Worm (Caenorhabditis elegans) whole organism, midembryonic: Measurements from ENCODE around the gene C40H1.9.

Source experiments
- T22C8.4 ChIP-seq: fragments of 200-800 bp; sonication (Bioruptor generic); IDR thresholded peaks from 2 replicates; pipeline ENCODE4 v1.3.6; 2022; ENCODE audit warnings: missing genetic modification characterization, missing compliant biosample characterization
- cog-1 ChIP-seq: sonication (generic microtip); optimal IDR thresholded peaks from 2 replicates; lab custom pipeline; 2016; ENCODE audit warnings: missing genetic modification characterization, missing compliant biosample characterization

- no peak for TF ChIP-seq cog-1 (tag; lab: Kevin White, UChicago)
- TF ChIP-seq T22C8.4 (GFP tag; lab: Robert Waterston, UW), result no peak
Observed at ce11 chrIII:9340025-9340424, 20.3 kb downstream of the C40H1.9 start.
